Worm (Caenorhabditis elegans): Measurements from ENCODE around the gene ztf-1.

ce11 chrIII:8754682-8755081 lies 37.5 kb downstream of the ztf-1 start, which contains the start of gene tomm-70:
- TF ChIP-seq mdl-1 (tag; optimal IDR thresholded peaks at IDR 0.05) (no peak), fos-1 (tag; optimal IDR thresholded peaks at IDR 0.05) (no peak), ceh-82 (tag; optimal IDR thresholded peaks at IDR 0.05) (no peak)
